Worm (Caenorhabditis elegans) whole organism, L4/young adult: ENCODE data around the gene W06H8.6.

ENCODE experiments used
- W03F9.2 ChIP-seq: fragments of 150-350 bp; optimal IDR thresholded peaks from 2 replicates; lab custom pipeline; 2014; ENCODE audit warnings: missing biosample characterization, missing genetic modification characterization
- dao-5 ChIP-seq: sonication (generic microtip); optimal IDR thresholded peaks from 2 replicates; lab custom pipeline; 2016; ENCODE audit warnings: missing genotype, missing genetic modification characterization, moderate library complexity, missing compliant biosample characterization
- him-1 ChIP-seq: sonication (generic microtip); optimal IDR thresholded peaks from 2 replicates; lab custom pipeline; 2016; ENCODE audit warnings: missing genotype, missing genetic modification reagents, missing genetic modification characterization, missing compliant biosample characterization

DNA sequence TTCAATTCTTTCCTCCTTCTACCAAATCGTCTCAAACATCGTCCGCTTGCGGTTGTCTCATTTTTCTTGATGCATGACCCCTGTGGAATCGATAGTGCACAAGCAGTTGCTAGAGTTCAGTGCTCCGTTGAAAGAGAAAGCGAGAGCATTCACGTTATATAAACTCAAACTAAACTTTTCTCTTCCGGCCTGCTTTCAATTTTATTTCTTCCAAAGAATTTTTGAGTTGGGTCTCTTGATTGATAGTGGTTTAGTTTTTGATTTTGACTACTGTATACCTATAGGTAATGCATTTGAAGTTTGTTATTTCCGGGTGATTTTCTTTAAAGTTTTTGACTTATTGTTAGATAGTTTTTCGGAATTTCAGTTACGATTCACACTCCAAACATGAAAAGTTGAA, 14.2 kb downstream of the W06H8.6 start:
- TF ChIP-seq him-1 (tag; lab: Kevin White, UChicago) (no peak), W03F9.2 (tag; lab: Kevin White, UChicago) (no peak), dao-5 (no peak)
